Worm (Caenorhabditis elegans) whole organism, early embryonic: Measurements from ENCODE around the gene Y15E3A.3.
A peak's percentile ranks its signal among the peaks of the same experiment; 100 is the strongest.

Experiments
- B0310.2 ChIP-seq: sonication (generic microtip); optimal IDR thresholded peaks from 2 replicates; lab custom pipeline; 2016; ENCODE audit warnings: mild to moderate bottlenecking, missing genetic modification characterization, missing compliant biosample characterization
- F13C5.2 ChIP-seq: sonication (generic microtip); optimal IDR thresholded peaks from 2 replicates; lab custom pipeline; 2017; ENCODE audit warnings: mild to moderate bottlenecking, missing genetic modification characterization, inconsistent platforms, missing compliant biosample characterization
- aly-1 ChIP-seq: sonication (generic microtip); optimal IDR thresholded peaks from 2 replicates; lab custom pipeline; 2016; ENCODE audit warnings: missing genetic modification characterization, missing compliant biosample characterization
- ama-1 ChIP-seq: fragments of 150-350 bp; optimal IDR thresholded peaks from 2 replicates; lab custom pipeline; 2014
- ceh-13 ChIP-seq: fragments of 200-800 bp; sonication (Bioruptor generic); optimal IDR thresholded peaks from 2 replicates; lab custom pipeline; 2018; ENCODE audit warnings: mild to moderate bottlenecking, missing genetic modification characterization, missing compliant biosample characterization
- ceh-36 ChIP-seq: sonication (generic microtip); optimal IDR thresholded peaks from 2 replicates; lab custom pipeline; 2016; ENCODE audit warnings: missing genetic modification characterization, inconsistent platforms, missing compliant biosample characterization
- ets-7 ChIP-seq: sonication (generic microtip); optimal IDR thresholded peaks from 2 replicates; lab custom pipeline; 2016; ENCODE audit warnings: missing genotype, missing genetic modification characterization, missing compliant biosample characterization
- flt-1 ChIP-seq: fragments of 200-800 bp; sonication (Bioruptor generic); IDR thresholded peaks from 2 replicates; pipeline ENCODE4 v1.3.6; 2022; ENCODE audit warnings: missing genetic modification characterization, missing compliant biosample characterization
- hmbx-1 ChIP-seq: sonication (generic microtip); optimal IDR thresholded peaks from 2 replicates; lab custom pipeline; 2016; ENCODE audit warnings: mild to moderate bottlenecking, missing genetic modification characterization, missing compliant biosample characterization
- hmg-4 ChIP-seq: fragments of 200-800 bp; sonication (Bioruptor generic); optimal IDR thresholded peaks from 2 replicates; lab custom pipeline; 2018; ENCODE audit warnings: mild to moderate bottlenecking, missing genetic modification characterization, missing compliant biosample characterization
- hnd-1 ChIP-seq: sonication (generic microtip); optimal IDR thresholded peaks from 2 replicates; lab custom pipeline; 2016; ENCODE audit warnings: missing genetic modification characterization, missing compliant biosample characterization
- pes-1 ChIP-seq: fragments of 200-800 bp; sonication (Bioruptor generic); IDR thresholded peaks from 2 replicates; pipeline ENCODE4 v1.3.6; 2022; ENCODE audit warnings: missing genetic modification reagents, missing genetic modification characterization, missing compliant biosample characterization
- scrt-1 ChIP-seq: fragments of 200-800 bp; sonication (Bioruptor generic); IDR thresholded peaks from 2 replicates; pipeline ENCODE4 v1.3.6; 2022; ENCODE audit warnings: missing genetic modification characterization, missing compliant biosample characterization
- sea-1 ChIP-seq: fragments of 200-800 bp; sonication (Bioruptor generic); conservative IDR thresholded peaks from 2 replicates; pipeline ENCODE4 v1.3.6; 2022; ENCODE audit warnings: missing genetic modification characterization, missing compliant biosample characterization
- tbx-11 ChIP-seq: fragments of 200-800 bp; sonication (Bioruptor generic); IDR thresholded peaks from 2 replicates; pipeline ENCODE4 v1.3.6; 2022; ENCODE audit warnings: missing genetic modification characterization, missing compliant biosample characterization
- tbx-37 ChIP-seq: fragments of 200-800 bp; sonication (Bioruptor generic); conservative IDR thresholded peaks from 2 replicates; pipeline ENCODE4 v1.3.6; 2022; ENCODE audit warnings: missing genetic modification reagents, missing genetic modification characterization, missing compliant biosample characterization
- tra-4 ChIP-seq: sonication (generic microtip); optimal IDR thresholded peaks from 2 replicates; lab custom pipeline; 2017; ENCODE audit warnings: missing genetic modification characterization, missing compliant biosample characterization

Gene Y15E3A.3

DNA sequence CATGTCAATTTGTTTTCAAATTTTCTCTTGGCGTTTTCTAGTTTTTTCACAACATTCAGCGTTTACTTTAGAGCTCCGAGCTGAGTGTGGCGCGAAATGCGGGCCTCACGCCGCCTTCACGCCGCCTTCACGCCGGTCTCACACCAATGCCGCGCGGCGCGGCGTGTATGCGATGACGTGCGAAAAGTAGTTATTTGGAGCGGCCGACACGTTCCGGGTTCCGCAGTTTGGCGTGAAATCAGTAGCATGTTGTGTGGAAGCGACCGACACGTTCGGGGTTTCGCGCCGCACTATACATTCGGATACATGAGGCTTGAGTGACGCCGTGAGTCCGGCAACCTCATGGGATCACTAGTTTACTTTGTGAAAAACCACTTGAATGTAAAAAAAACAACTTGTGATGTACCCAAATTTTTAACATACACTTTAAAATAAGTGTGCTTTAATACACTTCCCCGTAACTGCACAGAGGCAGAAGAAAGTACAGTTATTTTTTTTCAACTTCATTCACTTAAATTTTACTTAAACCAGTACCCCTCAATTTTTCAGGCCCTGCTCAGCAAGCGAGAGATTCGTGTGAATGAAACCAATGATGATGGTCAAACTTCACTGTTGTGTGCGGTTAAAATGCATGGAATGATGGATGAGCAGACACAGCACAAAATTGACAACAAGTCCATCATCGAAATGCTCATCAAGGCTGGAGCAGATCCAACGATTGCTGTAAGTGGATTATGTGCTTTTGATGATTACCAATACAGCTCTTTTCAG lies 36.7 kb upstream of the Y15E3A.3 start:
- TF ChIP-seq scrt-1 (GFP tag; lab: Robert Waterston, UW) (no peak), ama-1 (no peak)

DNA sequence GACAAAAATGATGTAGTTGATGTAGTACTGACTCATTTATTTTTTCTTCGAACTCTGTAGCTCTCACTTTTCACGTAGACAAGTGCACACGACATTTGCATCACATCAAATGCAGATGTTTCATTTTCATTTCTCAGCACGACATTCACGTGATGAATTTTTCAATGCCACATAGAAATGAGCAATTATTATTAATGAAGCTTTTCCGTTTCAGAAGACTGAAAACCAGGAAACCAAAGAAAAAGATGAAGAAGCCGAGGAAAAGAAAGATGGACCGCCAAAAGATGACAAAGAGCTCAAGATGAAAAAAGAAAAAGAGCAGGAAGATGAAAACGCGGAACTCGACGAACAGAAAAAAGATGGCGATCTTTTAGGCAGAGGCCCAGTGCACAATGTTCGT lies 30.0 kb upstream of the Y15E3A.3 start:
- no peak for TF ChIP-seq F13C5.2
- no peak for TF ChIP-seq ama-1
- no peak for TF ChIP-seq ets-7 (tag; lab: Kevin White, UChicago)
- no peak for TF ChIP-seq B0310.2 (tag; lab: Kevin White, UChicago)
- no peak for TF ChIP-seq hmg-4
- no peak for TF ChIP-seq tbx-11 (GFP tag; lab: Robert Waterston, UW)
- no peak for TF ChIP-seq flt-1
- no peak for TF ChIP-seq sea-1 (GFP tag; lab: Robert Waterston, UW)

DNA sequence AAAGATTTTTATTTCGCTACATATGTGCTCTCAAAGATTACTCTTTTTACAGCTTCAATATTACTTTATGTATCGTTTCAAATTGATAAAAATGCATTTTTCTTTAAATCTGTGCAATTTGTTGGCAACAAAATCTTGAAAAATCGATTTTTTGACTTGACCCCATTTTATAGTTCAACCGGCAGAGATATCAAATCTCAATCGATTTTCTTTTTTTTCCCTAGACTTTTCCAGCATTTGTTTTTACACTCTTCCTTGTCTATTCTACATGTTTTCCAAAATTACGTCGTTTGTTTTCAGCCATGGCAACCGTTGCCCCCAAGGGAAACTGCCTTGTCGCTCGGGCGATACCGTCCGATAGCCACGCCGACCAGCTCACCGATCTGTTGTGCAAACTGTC lies 29.3 kb upstream of the Y15E3A.3 start, which contains the start of gene nfki-1:
Gene nfki-1 (plus strand): TSS at position 301 of the 400 bp plus-strand sequence.
- TF ChIP-seq B0310.2 (tag; lab: Kevin White, UChicago) (no peak), tbx-11 (GFP tag; lab: Robert Waterston, UW) (no peak), ets-7 (tag; lab: Kevin White, UChicago) (no peak), aly-1 (tag; lab: Kevin White, UChicago) (no peak), tra-4 (no peak), ama-1 (no peak), hnd-1 (no peak)

DNA sequence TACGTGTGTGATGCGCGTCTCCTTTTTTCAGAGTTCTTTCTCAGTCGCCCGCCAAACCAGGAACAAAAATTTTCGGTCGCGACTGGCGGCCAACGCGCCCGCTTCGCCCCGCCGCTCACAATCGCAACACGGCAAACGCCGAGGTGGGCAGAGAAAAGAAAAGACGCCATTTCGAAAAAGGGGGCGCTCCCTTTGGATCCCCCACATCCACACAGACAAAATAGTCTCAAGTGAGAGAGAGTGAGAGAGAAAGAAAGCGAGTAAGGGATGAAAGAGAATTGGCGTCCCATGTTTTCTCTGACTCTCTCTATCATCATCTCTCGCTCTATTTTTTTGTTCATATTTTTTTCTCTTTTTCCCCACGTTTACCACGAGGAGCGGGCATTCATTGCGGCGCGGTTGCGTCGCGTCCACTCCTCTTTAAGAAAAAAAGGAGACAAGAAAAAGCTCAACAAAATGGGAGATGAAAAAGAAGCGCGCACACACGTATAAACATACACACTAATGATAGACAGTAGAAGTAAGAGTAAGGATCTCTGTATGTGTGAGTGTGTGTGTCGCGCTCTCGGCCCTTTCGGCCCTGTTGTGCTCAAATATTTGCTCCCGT lies 28.4 kb upstream of the Y15E3A.3 start:
- TF ChIP-seq F13C5.2 (no peak), hmg-4 (peak; percentile 23), aly-1 (tag; lab: Kevin White, UChicago) (no peak), ets-7 (tag; lab: Kevin White, UChicago) (no peak), flt-1 (no peak), sea-1 (GFP tag; lab: Robert Waterston, UW) (no peak), tbx-11 (GFP tag; lab: Robert Waterston, UW) (no peak)

DNA sequence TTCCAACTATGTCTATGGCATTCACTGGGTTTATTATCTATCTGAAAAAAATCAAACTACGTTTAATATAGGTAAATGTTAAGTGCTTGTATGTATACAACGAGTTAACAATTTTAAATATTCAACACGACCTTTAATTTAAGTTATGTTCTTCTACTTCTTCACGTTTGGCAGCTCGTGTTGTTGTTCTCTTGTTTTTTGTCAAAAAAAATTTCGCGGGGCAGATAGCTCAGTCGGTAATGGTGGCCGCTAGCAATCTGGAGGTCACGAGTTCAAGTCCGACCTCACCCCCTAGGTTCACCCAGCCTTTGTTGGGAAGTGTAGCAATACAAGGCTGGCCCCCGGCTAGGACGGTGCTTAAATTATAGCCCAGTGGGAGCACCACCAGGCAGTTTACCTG lies 27.3 kb upstream of the Y15E3A.3 start:
- TF ChIP-seq sea-1 (GFP tag; lab: Robert Waterston, UW) (no peak), tra-4 (no peak), scrt-1 (GFP tag; lab: Robert Waterston, UW) (no peak), hnd-1 (no peak), B0310.2 (tag; lab: Kevin White, UChicago) (no peak), flt-1 (no peak), ceh-36 (no peak), ama-1 (no peak), F13C5.2 (no peak), hmg-4 (no peak), aly-1 (tag; lab: Kevin White, UChicago) (no peak), tbx-37 (GFP tag; lab: Robert Waterston, UW) (no peak), ets-7 (tag; lab: Kevin White, UChicago) (no peak), ceh-13 (GFP tag; lab: Kevin White, UChicago) (no peak), pes-1 (GFP tag; lab: Robert Waterston, UW) (no peak)

DNA sequence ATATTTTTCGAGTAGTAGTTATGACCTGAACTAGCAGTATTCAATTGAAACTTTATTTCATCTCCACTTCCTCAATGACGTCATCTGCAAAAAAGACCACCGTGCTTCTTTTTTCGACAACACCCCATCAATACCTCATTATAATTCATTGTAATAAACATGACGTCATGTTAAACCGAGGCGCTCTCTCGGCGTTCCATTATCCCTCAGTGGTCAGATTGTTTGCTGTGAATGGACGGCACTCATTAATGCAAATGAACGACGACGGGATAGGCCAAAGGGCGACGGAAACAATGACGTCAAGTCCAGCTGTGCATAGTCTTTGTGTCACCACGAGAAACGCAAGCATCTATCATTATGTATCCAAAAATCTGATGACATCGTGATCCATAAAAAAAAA lies 22.1 kb upstream of the Y15E3A.3 start:
- TF ChIP-seq tbx-11 (GFP tag; lab: Robert Waterston, UW) (no peak), ama-1 (no peak), flt-1 (peak; percentile 18; the same call in 1 of the 2 replicates), sea-1 (GFP tag; lab: Robert Waterston, UW) (no peak), hmbx-1 (tag; lab: Kevin White, UChicago) (no peak), ceh-13 (GFP tag; lab: Kevin White, UChicago) (no peak), ceh-36 (no peak), hmg-4 (peak; percentile 79), aly-1 (tag; lab: Kevin White, UChicago) (no peak), ets-7 (tag; lab: Kevin White, UChicago) (no peak), B0310.2 (tag; lab: Kevin White, UChicago) (no peak), tra-4 (no peak)

DNA sequence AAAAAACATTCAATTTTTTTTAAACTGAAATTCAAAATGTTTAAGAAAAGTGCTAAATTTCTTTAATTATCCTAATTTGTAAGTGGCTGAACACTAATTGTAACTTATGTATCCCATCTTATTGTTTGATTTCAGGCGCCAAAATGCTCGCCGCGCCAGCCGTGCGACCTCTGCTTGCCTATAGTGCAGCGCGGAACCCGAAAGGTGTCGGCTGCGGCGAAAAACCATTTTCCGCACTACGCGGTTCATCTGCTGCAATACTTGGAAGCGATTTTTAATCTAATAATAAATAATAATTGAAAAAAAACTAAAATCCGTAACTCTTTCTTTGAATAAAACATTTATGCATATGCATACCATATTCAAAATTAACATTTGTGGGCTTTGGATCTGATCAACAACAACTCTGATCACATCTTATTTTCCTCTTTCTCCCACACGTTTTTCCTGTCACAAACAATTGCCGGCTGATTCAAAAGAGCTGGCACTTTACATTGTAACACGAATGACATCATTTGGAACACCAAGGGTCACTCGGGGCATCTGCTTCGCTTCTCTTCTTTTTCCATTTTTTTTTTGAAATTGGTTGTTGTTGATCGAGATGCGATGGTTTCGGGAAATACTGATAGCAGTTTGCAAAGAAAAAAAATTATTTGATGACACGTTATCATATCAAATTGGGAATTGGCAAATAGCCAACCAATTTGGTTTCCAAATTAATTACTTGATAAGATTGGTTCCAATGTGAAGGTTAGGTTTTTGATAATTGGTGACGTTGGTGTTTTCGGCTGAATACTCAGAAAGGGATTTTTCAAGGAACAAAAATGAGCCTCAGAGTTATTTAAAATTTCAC lies 20.0 kb upstream of the Y15E3A.3 start:
- no peak for TF ChIP-seq ceh-13 (GFP tag; lab: Kevin White, UChicago)
- no peak for TF ChIP-seq ets-7 (tag; lab: Kevin White, UChicago)
- TF ChIP-seq ceh-36 = no peak
- TF ChIP-seq tra-4 = no peak
- no peak for TF ChIP-seq F13C5.2
- no peak for TF ChIP-seq tbx-37 (GFP tag; lab: Robert Waterston, UW)
- no peak for TF ChIP-seq hmg-4
- no peak for TF ChIP-seq hmbx-1 (tag; lab: Kevin White, UChicago)
- TF ChIP-seq tbx-11 (GFP tag; lab: Robert Waterston, UW) = no peak
- no peak for TF ChIP-seq aly-1 (tag; lab: Kevin White, UChicago)
- no peak for TF ChIP-seq sea-1 (GFP tag; lab: Robert Waterston, UW)
- TF ChIP-seq pes-1 (GFP tag; lab: Robert Waterston, UW) = no peak
- TF ChIP-seq hnd-1 = no peak
